Fruit fly (Drosophila melanogaster) whole organism, embryonic: ENCODE results near the gene CG46026.

Experiments
- Atf6 ChIP-seq: fragments of 200-800 bp; sonication (Bioruptor generic); IDR thresholded peaks from 2 replicates; pipeline ENCODE4 v1.3.6; 2022; ENCODE audit warnings: missing biosample characterization, missing genetic modification characterization
- CG10147 ChIP-seq: fragments of 200-800 bp; sonication (Bioruptor generic); optimal IDR thresholded peaks from 2 replicates; lab custom pipeline; 2019; ENCODE audit warnings: missing biosample characterization, mild to moderate bottlenecking, missing genetic modification characterization, moderate library complexity
- CG10431 ChIP-seq: fragments of 200-800 bp; sonication (Bioruptor generic); optimal IDR thresholded peaks from 3 replicates; lab custom pipeline; 2018; ENCODE audit warnings: missing biosample characterization, mild to moderate bottlenecking, missing genetic modification characterization
- CG10959 ChIP-seq: fragments of 200-800 bp; sonication (Bioruptor generic); IDR thresholded peaks from 2 replicates; pipeline ENCODE4 v1.3.6; 2022; ENCODE audit warnings: missing biosample characterization, missing genetic modification characterization
- CG12219 ChIP-seq: fragments of 200-800 bp; sonication (Bioruptor generic); optimal IDR thresholded peaks from 3 replicates; lab custom pipeline; 2018; ENCODE audit warnings: missing biosample characterization, mild to moderate bottlenecking, missing genetic modification characterization
- CG12299 ChIP-seq: fragments of 200-800 bp; sonication (Bioruptor generic); optimal IDR thresholded peaks from 2 replicates; lab custom pipeline; 2018; ENCODE audit warnings: missing biosample characterization, mild to moderate bottlenecking, missing genetic modification characterization
- CG12659 ChIP-seq: fragments of 200-800 bp; sonication (Bioruptor generic); optimal IDR thresholded peaks from 3 replicates; lab custom pipeline; 2017; ENCODE audit warnings: mild to moderate bottlenecking, missing biosample characterization, missing genetic modification reagents, missing genetic modification characterization
- CG14710 ChIP-seq: fragments of 200-800 bp; sonication (Bioruptor generic); optimal IDR thresholded peaks from 3 replicates; lab custom pipeline; 2019; ENCODE audit warnings: missing biosample characterization, mild to moderate bottlenecking, missing genetic modification characterization, moderate library complexity
- CG17359 ChIP-seq: fragments of 200-800 bp; sonication (Bioruptor generic); optimal IDR thresholded peaks from 3 replicates; lab custom pipeline; 2018; ENCODE audit warnings: missing biosample characterization, mild to moderate bottlenecking, missing genetic modification characterization, moderate library complexity
- CG18011 ChIP-seq: fragments of 200-800 bp; sonication (Bioruptor generic); optimal IDR thresholded peaks from 2 replicates; lab custom pipeline; 2017; ENCODE audit warnings: missing biosample characterization, missing genetic modification characterization, mild to moderate bottlenecking, moderate library complexity, missing genotype
- CG31441 ChIP-seq: fragments of 200-800 bp; sonication (Bioruptor generic); IDR thresholded peaks from 2 replicates; pipeline ENCODE4 v1.3.6; 2022; ENCODE audit warnings: missing biosample characterization, missing genetic modification characterization
- CG3163 ChIP-seq: fragments of 200-800 bp; sonication (Bioruptor generic); optimal IDR thresholded peaks from 3 replicates; lab custom pipeline; 2016; ENCODE audit warnings: missing biosample characterization, missing genetic modification characterization
- CG32767 ChIP-seq: fragments of 200-800 bp; sonication (Bioruptor generic); IDR thresholded peaks from 2 replicates; pipeline ENCODE4 v1.3.6; 2022; ENCODE audit warnings: missing biosample characterization, missing genetic modification characterization
- CG33213 ChIP-seq: fragments of 200-800 bp; sonication (Bioruptor generic); optimal IDR thresholded peaks from 3 replicates; lab custom pipeline; 2016; ENCODE audit warnings: missing biosample characterization, missing genetic modification characterization
- CG6813 ChIP-seq: fragments of 200-800 bp; sonication (Bioruptor generic); optimal IDR thresholded peaks from 2 replicates; lab custom pipeline; 2017; ENCODE audit warnings: missing biosample characterization, missing genetic modification characterization, mild to moderate bottlenecking, moderate library complexity, missing genetic modification reagents
- CG7372 ChIP-seq: fragments of 200-800 bp; sonication (Bioruptor generic); IDR thresholded peaks from 2 replicates; pipeline ENCODE4 v1.3.6; 2022; ENCODE audit warnings: missing biosample characterization, missing genetic modification characterization
- CG8281 ChIP-seq: fragments of 200-800 bp; sonication (Bioruptor generic); optimal IDR thresholded peaks from 2 replicates; lab custom pipeline; 2018; ENCODE audit warnings: missing biosample characterization, mild to moderate bottlenecking, missing genetic modification characterization, moderate library complexity
- CG8478 ChIP-seq: fragments of >200 bp; optimal IDR thresholded peaks from 2 replicates; lab custom pipeline; 2018
- CG8944 ChIP-seq: fragments of 200-800 bp; sonication (Bioruptor generic); optimal IDR thresholded peaks from 3 replicates; lab custom pipeline; 2016; ENCODE audit warnings: missing biosample characterization, missing genetic modification characterization
- Dip3 ChIP-seq: fragments of 200-800 bp; sonication (Bioruptor generic); optimal IDR thresholded peaks from 3 replicates; lab custom pipeline; 2016; ENCODE audit warnings: missing biosample characterization, missing genetic modification characterization
- E2f2 ChIP-seq: fragments of 200-800 bp; sonication (Bioruptor generic); IDR thresholded peaks from 2 replicates; pipeline ENCODE4 v1.3.6; 2022; ENCODE audit warnings: missing biosample characterization, missing genetic modification characterization
- Fer1 ChIP-seq: fragments of 200-800 bp; sonication (Bioruptor generic); optimal IDR thresholded peaks from 2 replicates; lab custom pipeline; 2017; ENCODE audit warnings: missing biosample characterization, mild to moderate bottlenecking, missing genetic modification characterization
- Gug ChIP-seq: fragments of 200-800 bp; sonication (Bioruptor generic); IDR thresholded peaks from 4 replicates; pipeline ENCODE4 v1.3.6; 2022; ENCODE audit warnings: missing biosample characterization, missing genetic modification characterization
- HHEX ChIP-seq: fragments of 200-800 bp; sonication (Bioruptor generic); optimal IDR thresholded peaks from 3 replicates; lab custom pipeline; 2017; ENCODE audit warnings: missing biosample characterization, mild to moderate bottlenecking, missing genetic modification characterization, missing genetic modification reagents
- Kr ChIP-seq: fragments of 200-800 bp; sonication (Bioruptor generic); optimal IDR thresholded peaks from 2 replicates; lab custom pipeline; 2017; ENCODE audit warnings: missing biosample characterization, mild to moderate bottlenecking, missing genetic modification characterization
- Mes4 ChIP-seq: fragments of 200-800 bp; sonication (Bioruptor generic); optimal IDR thresholded peaks from 2 replicates; lab custom pipeline; 2016; ENCODE audit warnings: missing biosample characterization, missing genetic modification characterization
- Myb ChIP-seq: fragments of 200-800 bp; sonication (Bioruptor generic); optimal IDR thresholded peaks from 2 replicates; lab custom pipeline; 2016; ENCODE audit warnings: missing biosample characterization, missing genetic modification characterization
- Oli ChIP-seq: fragments of 200-800 bp; sonication (Bioruptor generic); optimal IDR thresholded peaks from 2 replicates; lab custom pipeline; 2018; ENCODE audit warnings: missing biosample characterization, mild to moderate bottlenecking, missing genetic modification characterization, moderate library complexity
- Spps ChIP-seq: fragments of 200-800 bp; sonication (Bioruptor generic); optimal IDR thresholded peaks from 2 replicates; lab custom pipeline; 2018; ENCODE audit warnings: missing biosample characterization, mild to moderate bottlenecking, missing genetic modification characterization
- abd-A ChIP-seq: fragments of 200-800 bp; sonication (Bioruptor generic); optimal IDR thresholded peaks from 3 replicates; lab custom pipeline; 2019; ENCODE audit warnings: missing biosample characterization, mild to moderate bottlenecking, missing genetic modification characterization, moderate library complexity
- bowl ChIP-seq: fragments of 200-800 bp; sonication (Bioruptor generic); IDR thresholded peaks from 2 replicates; pipeline ENCODE4 v1.3.6; 2022; ENCODE audit warnings: missing biosample characterization, missing genetic modification characterization
- bsh ChIP-seq, 2 experiments: fragments of 200-800 bp; sonication (Bioruptor generic); optimal IDR thresholded peaks; 2 replicates each; lab custom pipeline; 2017 to 2018; ENCODE audit warnings: mild to moderate bottlenecking in 2 of 2, missing biosample characterization in 2 of 2, missing genetic modification characterization in 2 of 2, moderate library complexity in 1 of 2
- btn ChIP-seq: fragments of 200-800 bp; sonication (Bioruptor generic); optimal IDR thresholded peaks from 2 replicates; lab custom pipeline; 2016; ENCODE audit warnings: missing biosample characterization, missing genetic modification characterization
- corto ChIP-seq: fragments of 200-800 bp; sonication (Bioruptor generic); optimal IDR thresholded peaks from 2 replicates; lab custom pipeline; 2016; ENCODE audit warnings: missing biosample characterization, mild to moderate bottlenecking, missing genetic modification characterization, moderate library complexity
- croc ChIP-seq: fragments of 200-800 bp; sonication (Bioruptor generic); conservative IDR thresholded peaks from 3 replicates; pipeline ENCODE4 v1.3.6; 2022; ENCODE audit warnings: missing biosample characterization, missing genetic modification characterization
- disco-r ChIP-seq: fragments of 200-800 bp; sonication (Bioruptor generic); optimal IDR thresholded peaks from 2 replicates; lab custom pipeline; 2016; ENCODE audit warnings: missing biosample characterization, missing genetic modification characterization
- dmrt99B ChIP-seq: fragments of 200-800 bp; sonication (Bioruptor generic); optimal IDR thresholded peaks from 2 replicates; lab custom pipeline; 2018; ENCODE audit warnings: missing biosample characterization, mild to moderate bottlenecking, missing genetic modification characterization, moderate library complexity
- ham ChIP-seq: fragments of 200-800 bp; sonication (Bioruptor generic); IDR thresholded peaks from 2 replicates; pipeline ENCODE4 v1.3.6; 2022; ENCODE audit warnings: missing biosample characterization, missing genetic modification characterization
- ken ChIP-seq: fragments of 200-800 bp; sonication (Bioruptor generic); IDR thresholded peaks from 3 replicates; pipeline ENCODE4 v1.3.6; 2022; ENCODE audit warnings: missing biosample characterization, missing genetic modification characterization
- lov ChIP-seq, 2 experiments: fragments of 200-800 bp in 1 of 2; fragments of >200 bp in 1 of 2; sonication (Bioruptor generic) in 1 of 2; IDR thresholded peaks in 1 of 2; optimal IDR thresholded peaks in 1 of 2; 2 replicates in 1 of 2; 3 replicates in 1 of 2; pipeline versions ENCODE4 v1.3.6 to Lab custom; 2017 to 2022; ENCODE audit warnings: missing biosample characterization in 1 of 2, missing genetic modification characterization in 1 of 2
- odd ChIP-seq: fragments of 200-800 bp; sonication (Bioruptor generic); optimal IDR thresholded peaks from 2 replicates; lab custom pipeline; 2017; ENCODE audit warnings: missing biosample characterization, mild to moderate bottlenecking, missing genetic modification characterization
- sc ChIP-seq, 3 experiments: fragments of >200 bp in 2 of 3; fragments of 200-800 bp in 1 of 3; sonication (Bioruptor generic) in 1 of 3; optimal IDR thresholded peaks; 2 replicates in 2 of 3; 3 replicates in 1 of 3; lab custom pipeline; 2017; ENCODE audit warnings: mild to moderate bottlenecking in 1 of 3, missing biosample characterization in 1 of 3, missing genetic modification characterization in 1 of 3, missing genetic modification reagents in 1 of 3
- sd ChIP-seq: fragments of 200-800 bp; sonication (Bioruptor generic); optimal IDR thresholded peaks from 3 replicates; lab custom pipeline; 2018; ENCODE audit warnings: missing biosample characterization, mild to moderate bottlenecking, missing genetic modification characterization, moderate library complexity
- slou ChIP-seq: fragments of 200-800 bp; sonication (Bioruptor generic); optimal IDR thresholded peaks from 3 replicates; lab custom pipeline; 2016; ENCODE audit warnings: missing biosample characterization, missing genetic modification characterization
- sqz ChIP-seq: fragments of 200-800 bp; sonication (Bioruptor generic); optimal IDR thresholded peaks from 3 replicates; lab custom pipeline; 2018; ENCODE audit warnings: missing biosample characterization, mild to moderate bottlenecking, missing genetic modification characterization
- tll ChIP-seq, 2 experiments: fragments of 200-800 bp in 1 of 2; fragments of >200 bp in 1 of 2; sonication (Bioruptor generic) in 1 of 2; optimal IDR thresholded peaks; 2 replicates each; lab custom pipeline; 2017 to 2019; ENCODE audit warnings: missing biosample characterization in 2 of 2, missing genetic modification characterization in 2 of 2, mild to moderate bottlenecking in 1 of 2, moderate library complexity in 1 of 2
- wdn ChIP-seq: fragments of 200-800 bp; sonication (Bioruptor generic); IDR thresholded peaks from 2 replicates; pipeline ENCODE4 v1.3.6; 2022; ENCODE audit warnings: missing biosample characterization, missing genetic modification characterization

Gene CG46026

DNA sequence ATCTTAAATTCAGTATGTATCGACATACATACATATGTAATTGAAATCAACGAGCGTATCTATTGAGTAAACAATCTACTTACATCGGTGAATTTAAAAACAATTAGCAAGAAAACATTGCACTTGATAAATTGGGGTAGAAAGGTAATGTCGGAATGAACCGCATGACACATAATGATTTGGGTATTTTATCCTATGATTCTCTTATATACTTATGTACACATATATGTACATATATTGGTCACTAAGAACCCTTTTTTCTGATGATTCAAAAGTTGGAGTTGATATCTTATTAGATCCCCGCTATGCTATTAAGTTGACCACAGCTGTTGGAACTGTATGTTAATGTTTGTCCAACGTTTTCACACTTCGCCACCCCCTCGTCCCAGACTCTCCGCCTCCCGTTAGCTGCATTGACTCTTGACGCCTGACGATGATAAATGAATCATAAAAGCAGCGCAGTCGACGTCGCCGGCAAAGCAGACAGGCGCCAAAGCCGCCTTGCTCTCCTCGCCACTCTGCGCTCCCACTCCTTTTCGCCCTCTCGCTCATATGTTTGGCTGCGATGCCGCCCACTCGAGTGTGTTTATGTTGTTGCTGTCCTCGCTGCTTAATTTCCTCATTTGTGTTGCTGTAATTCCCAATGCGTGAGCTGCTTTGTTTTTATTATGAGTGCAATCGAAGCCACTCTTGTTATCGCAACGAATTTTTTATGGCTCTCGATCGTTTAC is 46.4 kb downstream of the CG46026 start (continued):
- no peak for TF ChIP-seq CG10431 (GFP tag; lab: Kevin White, UChicago)
- TF ChIP-seq lov (optimal IDR thresholded peaks at IDR 0.05; lab: Kevin White, UChicago) = no peak
- no peak for TF ChIP-seq lov (GFP tag; IDR thresholded peaks at IDR 0.05; lab: Robert Waterston, UW)
- no peak for TF ChIP-seq corto (GFP tag; lab: Kevin White, UChicago)
- no peak for TF ChIP-seq Myb (GFP tag; lab: Kevin White, UChicago)
- TF ChIP-seq Dip3 (GFP tag; lab: Kevin White, UChicago) = no peak
- TF ChIP-seq CG8478 (lab: Kevin White, UChicago) = no peak
- TF ChIP-seq CG12299 (tag; lab: Kevin White, UChicago) = no peak
- no peak for TF ChIP-seq CG6813
- TF ChIP-seq ken (GFP tag; lab: Robert Waterston, UW) = no peak
- no peak for TF ChIP-seq CG12659 (GFP tag; lab: Kevin White, UChicago)
- no peak for TF ChIP-seq Spps (tag; lab: Kevin White, UChicago)
- no peak for TF ChIP-seq btn (GFP tag; lab: Kevin White, UChicago)
- no peak for TF ChIP-seq E2f2
- peak; percentile 29; the same call in 1 of the 2 replicates for TF ChIP-seq CG31441 (GFP tag; lab: Robert Waterston, UW)
- TF ChIP-seq CG18011 = no peak
- TF ChIP-seq dmrt99B (tag; lab: Kevin White, UChicago) = peak; percentile 70
- TF ChIP-seq ham (GFP tag; lab: Robert Waterston, UW) = no peak
- no peak for TF ChIP-seq tll (GFP tag; optimal IDR thresholded peaks at IDR 0.05; lab: Kevin White, UChicago)
- no peak for TF ChIP-seq CG32767 (GFP tag; lab: Robert Waterston, UW)
- peak; percentile 3 for TF ChIP-seq odd
- TF ChIP-seq CG8281 = peak; percentile 25
- TF ChIP-seq Gug (GFP tag; lab: Robert Waterston, UW) = no peak
- peak; percentile 20 for TF ChIP-seq HHEX (GFP tag; lab: Kevin White, UChicago)
- TF ChIP-seq Oli (tag; lab: Kevin White, UChicago) = peak; percentile 69
- peak in 1 of 2 experiments; percentile 16 for TF ChIP-seq bsh (GFP tag; optimal IDR thresholded peaks at IDR 0.05; lab: Kevin White, UChicago)

dm6 chr3R:6353624-6354352 is 47.1 kb downstream of the CG46026 start:
- no peak for TF ChIP-seq sc (optimal IDR thresholded peaks at IDR 0.05; lab: Kevin White, UChicago)
- peak; percentile 82 for TF ChIP-seq sc (GFP tag; optimal IDR thresholded peaks at IDR 0.05; lab: Kevin White, UChicago)
- TF ChIP-seq slou (GFP tag; lab: Kevin White, UChicago) = peak; percentile 14
- TF ChIP-seq Atf6 (GFP tag; lab: Robert Waterston, UW) = peak; percentile 64
- TF ChIP-seq Mes4 (GFP tag; lab: Kevin White, UChicago) = peak; percentile 62
- TF ChIP-seq CG14710 (tag; lab: Kevin White, UChicago) = no peak
- TF ChIP-seq CG3163 (GFP tag; lab: Kevin White, UChicago) = peak; percentile 12
- TF ChIP-seq abd-A = no peak
- TF ChIP-seq CG8944 (GFP tag; lab: Kevin White, UChicago) = peak; percentile 48
- no peak for TF ChIP-seq Fer1
- no peak for TF ChIP-seq wdn
- TF ChIP-seq CG10147 (GFP tag; lab: Kevin White, UChicago) = no peak
- TF ChIP-seq CG17359 (tag; lab: Kevin White, UChicago) = peak; percentile 80
- no peak for TF ChIP-seq sd
- no peak for TF ChIP-seq Kr
- TF ChIP-seq CG33213 (GFP tag; lab: Kevin White, UChicago) = no peak
- TF ChIP-seq CG12219 (GFP tag; lab: Kevin White, UChicago) = peak; percentile 74
- peak; percentile 64 for TF ChIP-seq disco-r (GFP tag; lab: Kevin White, UChicago)
- no peak for TF ChIP-seq CG10959 (GFP tag; lab: Robert Waterston, UW)
- peak; percentile 44; the same call in 1 of the 3 replicates for TF ChIP-seq croc
- TF ChIP-seq sqz (GFP tag; lab: Kevin White, UChicago) = no peak
- peak; percentile 15; the same call in 1 of the 2 replicates for TF ChIP-seq CG7372 (GFP tag; lab: Robert Waterston, UW)
- TF ChIP-seq bowl (GFP tag; lab: Robert Waterston, UW) = no peak
